Worm (Caenorhabditis elegans) whole organism, L4 larva: ENCODE data around the gene cest-24.

Experiments used
- D1046.2 ChIP-seq: fragments of 200-800 bp; sonication (Bioruptor generic); IDR thresholded peaks from 2 replicates; pipeline ENCODE4 v1.3.6; 2022; ENCODE audit warnings: missing genetic modification characterization, missing compliant biosample characterization
- F10B5.3 ChIP-seq: sonication (generic microtip); optimal IDR thresholded peaks from 2 replicates; lab custom pipeline; 2016; ENCODE audit warnings: mild to moderate bottlenecking, missing genetic modification characterization, missing compliant biosample characterization
- F26F4.8 ChIP-seq: fragments of 200-800 bp; sonication (Bioruptor generic); conservative IDR thresholded peaks from 2 replicates; pipeline ENCODE4 v1.3.6; 2022; ENCODE audit warnings: missing genetic modification characterization, missing compliant biosample characterization
- F44E2.7 ChIP-seq: fragments of 200-800 bp; sonication (Bioruptor generic); IDR thresholded peaks from 2 replicates; pipeline ENCODE4 v2.1.2; 2022; ENCODE audit warnings: missing genetic modification characterization, missing compliant biosample characterization
- T20F7.1 ChIP-seq: fragments of 200-800 bp; sonication (Bioruptor generic); optimal IDR thresholded peaks from 2 replicates; lab custom pipeline; 2018; ENCODE audit warnings: mild to moderate bottlenecking, missing genetic modification characterization, missing compliant biosample characterization
- T26A8.4 ChIP-seq: fragments of 200-800 bp; sonication (Bioruptor generic); IDR thresholded peaks from 2 replicates; pipeline ENCODE4 v1.3.6; 2022; ENCODE audit warnings: missing genetic modification characterization, missing compliant biosample characterization
- Y105C5A.15 ChIP-seq: fragments of 200-800 bp; sonication (Bioruptor generic); IDR thresholded peaks from 2 replicates; pipeline ENCODE4 v1.3.6; 2022; ENCODE audit warnings: missing genetic modification characterization, missing compliant biosample characterization
- Y75B8A.6 ChIP-seq: fragments of 200-800 bp; sonication (Bioruptor generic); IDR thresholded peaks from 2 replicates; pipeline ENCODE4 v1.3.6; 2022; ENCODE audit warnings: missing genetic modification reagents, missing genetic modification characterization, missing compliant biosample characterization
- aha-1 ChIP-seq: fragments of 150-350 bp; peaks from one replicate; lab custom pipeline; 2014; ENCODE audit warnings: missing biosample characterization, missing genetic modification characterization
- arid-1 ChIP-seq: fragments of 200-800 bp; sonication (Bioruptor generic); conservative IDR thresholded peaks from 2 replicates; pipeline ENCODE4 v1.3.6; 2022; ENCODE audit warnings: missing genetic modification reagents, missing genetic modification characterization, missing compliant biosample characterization
- ceh-20 ChIP-seq: fragments of 200-800 bp; sonication (Bioruptor generic); IDR thresholded peaks from 2 replicates; pipeline ENCODE4 v1.3.6; 2022; ENCODE audit warnings: missing genetic modification reagents, missing genetic modification characterization, missing compliant biosample characterization
- ces-1 ChIP-seq: fragments of 150-350 bp; sonication (generic microtip); optimal IDR thresholded peaks from 4 replicates; lab custom pipeline; 2014; ENCODE audit warnings: missing biosample characterization, missing genetic modification reagents, missing genetic modification characterization
- ctbp-1 ChIP-seq: fragments of 200-800 bp; sonication (Bioruptor generic); IDR thresholded peaks from 2 replicates; pipeline ENCODE4 v1.3.6; 2022; ENCODE audit warnings: missing genetic modification reagents, missing genetic modification characterization, missing compliant biosample characterization
- daf-19 ChIP-seq: fragments of 200-800 bp; sonication (Bioruptor generic); conservative IDR thresholded peaks from 2 replicates; pipeline ENCODE4 v1.3.6; 2022; ENCODE audit warnings: missing genetic modification characterization, missing compliant biosample characterization
- dmd-6 ChIP-seq: fragments of 200-800 bp; sonication (Bioruptor generic); IDR thresholded peaks from 2 replicates; pipeline ENCODE4 v1.3.6; 2022; ENCODE audit warnings: missing genetic modification reagents, missing genetic modification characterization, missing compliant biosample characterization
- dmd-9 ChIP-seq: fragments of 200-800 bp; sonication (Bioruptor generic); IDR thresholded peaks from 2 replicates; pipeline ENCODE4 v1.3.6; 2022; ENCODE audit warnings: missing genetic modification reagents, missing genetic modification characterization, missing compliant biosample characterization
- duxl-1 ChIP-seq: sonication (generic microtip); optimal IDR thresholded peaks from 2 replicates; lab custom pipeline; 2016; ENCODE audit warnings: mild to moderate bottlenecking, missing genetic modification characterization, moderate library complexity, missing compliant biosample characterization; ENCODE audit not compliant: poor library complexity
- dve-1 ChIP-seq: sonication (generic microtip); optimal IDR thresholded peaks from 2 replicates; lab custom pipeline; 2017; ENCODE audit warnings: antibody characterized with exemption, mild to moderate bottlenecking, missing genetic modification characterization, missing compliant biosample characterization; ENCODE audit not compliant: insufficient read depth
- egl-43 ChIP-seq: fragments of 200-800 bp; sonication (Bioruptor generic); IDR thresholded peaks from 2 replicates; pipeline ENCODE4 v1.3.6; 2022; ENCODE audit warnings: missing genetic modification reagents, missing genetic modification characterization, missing compliant biosample characterization
- fkh-10 ChIP-seq: fragments of 150-350 bp; optimal IDR thresholded peaks from 2 replicates; lab custom pipeline; 2014; ENCODE audit warnings: missing biosample characterization, missing genetic modification reagents, missing genetic modification characterization
- fos-1 ChIP-seq: fragments of 150-350 bp; optimal IDR thresholded peaks from 2 replicates; lab custom pipeline; 2014; ENCODE audit warnings: missing biosample characterization, missing genetic modification characterization
- gei-8 ChIP-seq: fragments of 200-800 bp; sonication (Bioruptor generic); optimal IDR thresholded peaks from 2 replicates; lab custom pipeline; 2018; ENCODE audit warnings: mild to moderate bottlenecking, missing genetic modification characterization, missing compliant biosample characterization
- hif-1 ChIP-seq, 2 experiments: sonication (generic microtip); optimal IDR thresholded peaks; 2 replicates each; lab custom pipeline; 2016 to 2017; ENCODE audit warnings: missing compliant biosample characterization in 2 of 2, missing genetic modification characterization in 2 of 2, missing genetic modification reagents in 2 of 2, missing genotype in 2 of 2, mild to moderate bottlenecking in 1 of 2
- hlh-11 ChIP-seq: fragments of 200-800 bp; sonication (Bioruptor generic); optimal IDR thresholded peaks from 2 replicates; lab custom pipeline; 2018; ENCODE audit warnings: mild to moderate bottlenecking, missing genetic modification characterization, missing compliant biosample characterization
- hlh-30 ChIP-seq: sonication (generic microtip); optimal IDR thresholded peaks from 2 replicates; lab custom pipeline; 2017; ENCODE audit warnings: antibody characterized with exemption, mild to moderate bottlenecking, missing genetic modification characterization, missing compliant biosample characterization; ENCODE audit not compliant: insufficient read depth
- lim-7 ChIP-seq: fragments of 200-800 bp; sonication (Bioruptor generic); IDR thresholded peaks from 2 replicates; pipeline ENCODE4 v1.3.6; 2022; ENCODE audit warnings: missing genetic modification characterization, missing compliant biosample characterization
- lin-1 ChIP-seq: fragments of 200-800 bp; sonication (Bioruptor generic); IDR thresholded peaks from 2 replicates; pipeline ENCODE4 v1.3.6; 2022; ENCODE audit warnings: missing genetic modification reagents, missing genetic modification characterization, missing compliant biosample characterization
- lin-13 ChIP-seq: fragments of 150-350 bp; optimal IDR thresholded peaks from 2 replicates; lab custom pipeline; 2014; ENCODE audit warnings: missing biosample characterization, missing genetic modification reagents, missing genetic modification characterization
- lin-29 ChIP-seq: fragments of 200-800 bp; sonication (Bioruptor generic); IDR thresholded peaks from 2 replicates; pipeline ENCODE4 v1.3.6; 2022; ENCODE audit warnings: missing genetic modification reagents, missing genetic modification characterization, missing compliant biosample characterization
- lsy-2 ChIP-seq, 2 experiments: fragments of 150-350 bp in 1 of 2; sonication (generic microtip) in 1 of 2; optimal IDR thresholded peaks; 2 replicates each; lab custom pipeline; 2014 to 2017; ENCODE audit warnings: missing biosample characterization in 2 of 2, missing genetic modification characterization in 2 of 2
- madf-9 ChIP-seq: fragments of 200-800 bp; sonication (Bioruptor generic); conservative IDR thresholded peaks from 2 replicates; pipeline ENCODE4 v1.3.6; 2022; ENCODE audit warnings: missing genetic modification reagents, missing genetic modification characterization, missing compliant biosample characterization
- mdl-1 ChIP-seq, 2 experiments: fragments of 150-350 bp in 1 of 2; sonication (generic microtip) in 1 of 2; optimal IDR thresholded peaks; 2 replicates each; lab custom pipeline; 2014 to 2017; ENCODE audit warnings: missing biosample characterization in 2 of 2, missing genetic modification characterization in 2 of 2
- mdt-29 ChIP-seq: fragments of 200-800 bp; sonication (Bioruptor generic); IDR thresholded peaks from 2 replicates; pipeline ENCODE4 v1.3.6; 2022; ENCODE audit warnings: missing genetic modification reagents, missing genetic modification characterization, missing compliant biosample characterization
- mep-1 ChIP-seq: fragments of 150-350 bp; sonication (generic microtip); optimal IDR thresholded peaks from 3 replicates; lab custom pipeline; 2014; ENCODE audit warnings: missing biosample characterization, missing genetic modification characterization
- mxl-3 ChIP-seq: fragments of 200-800 bp; sonication (Bioruptor generic); optimal IDR thresholded peaks from 2 replicates; lab custom pipeline; 2018; ENCODE audit warnings: mild to moderate bottlenecking, missing genetic modification characterization, missing compliant biosample characterization
- nhr-10 ChIP-seq: fragments of 150-350 bp; optimal IDR thresholded peaks from 2 replicates; lab custom pipeline; 2014; ENCODE audit warnings: missing biosample characterization, missing genetic modification characterization
- nhr-102 ChIP-seq: sonication (generic microtip); optimal IDR thresholded peaks from 2 replicates; lab custom pipeline; 2016; ENCODE audit warnings: mild to moderate bottlenecking, missing genetic modification characterization, moderate library complexity, missing compliant biosample characterization
- nhr-111 ChIP-seq: fragments of 200-800 bp; sonication (Bioruptor generic); optimal IDR thresholded peaks from 2 replicates; lab custom pipeline; 2018; ENCODE audit warnings: mild to moderate bottlenecking, missing genetic modification characterization, missing compliant biosample characterization
- nhr-237 ChIP-seq: sonication (generic microtip); optimal IDR thresholded peaks from 2 replicates; lab custom pipeline; 2017; ENCODE audit warnings: missing biosample characterization, missing genetic modification characterization
- nhr-25 ChIP-seq: sonication (generic microtip); optimal IDR thresholded peaks from 2 replicates; lab custom pipeline; 2017; ENCODE audit warnings: missing genetic modification characterization, mild to moderate bottlenecking, missing compliant biosample characterization, antibody characterized with exemption, moderate library complexity, borderline replicate concordance; ENCODE audit not compliant: insufficient read depth
- nhr-28 ChIP-seq: fragments of 150-350 bp; optimal IDR thresholded peaks from 2 replicates; lab custom pipeline; 2014; ENCODE audit warnings: missing biosample characterization, missing genetic modification characterization
- nhr-48 ChIP-seq: sonication (generic microtip); optimal IDR thresholded peaks from 2 replicates; lab custom pipeline; 2016; ENCODE audit warnings: mild to moderate bottlenecking, missing genetic modification characterization, missing compliant biosample characterization
- nhr-6 ChIP-seq: fragments of 150-350 bp; optimal IDR thresholded peaks from 2 replicates; lab custom pipeline; 2014; ENCODE audit warnings: missing biosample characterization, missing genetic modification characterization
- nhr-77 ChIP-seq: fragments of 150-350 bp; optimal IDR thresholded peaks from 2 replicates; lab custom pipeline; 2014; ENCODE audit warnings: missing biosample characterization, missing genetic modification characterization
- rbr-2 ChIP-seq: sonication (generic microtip); optimal IDR thresholded peaks from 2 replicates; lab custom pipeline; 2016; ENCODE audit warnings: missing genotype, missing genetic modification characterization, missing compliant biosample characterization
- skn-1 ChIP-seq: fragments of 150-350 bp; optimal IDR thresholded peaks from 2 replicates; lab custom pipeline; 2014; ENCODE audit warnings: missing biosample characterization, missing genetic modification characterization
- snpc-1.2 ChIP-seq: fragments of 200-800 bp; sonication (Bioruptor generic); IDR thresholded peaks from 2 replicates; pipeline ENCODE4 v1.3.6; 2022; ENCODE audit warnings: missing genetic modification reagents, missing genetic modification characterization, missing compliant biosample characterization
- tag-97 ChIP-seq: fragments of 200-800 bp; sonication (Bioruptor generic); IDR thresholded peaks from 2 replicates; pipeline ENCODE4 v1.3.6; 2022; ENCODE audit warnings: missing genetic modification characterization, missing compliant biosample characterization
- unc-39 ChIP-seq: sonication (generic microtip); optimal IDR thresholded peaks from 2 replicates; lab custom pipeline; 2017; ENCODE audit warnings: missing biosample characterization, missing genetic modification characterization
- vab-7 ChIP-seq: fragments of 200-800 bp; sonication (Bioruptor generic); IDR thresholded peaks from 2 replicates; pipeline ENCODE4 v1.3.6; 2022; ENCODE audit warnings: missing genetic modification reagents, missing genetic modification characterization, missing compliant biosample characterization
- zfp-2 ChIP-seq: sonication (generic microtip); optimal IDR thresholded peaks from 2 replicates; lab custom pipeline; 2016; ENCODE audit warnings: mild to moderate bottlenecking, missing genetic modification characterization, missing compliant biosample characterization

The cest-24 gene

ce11 chrV:6348133-6348532, 31.4 kb downstream of the cest-24 start:
- no peak for TF ChIP-seq arid-1 (GFP tag; lab: Robert Waterston, UW)
- no peak for TF ChIP-seq nhr-6
- no peak for TF ChIP-seq egl-43 (GFP tag; lab: Robert Waterston, UW)
- TF ChIP-seq fos-1 (tag; lab: Kevin White, UChicago) = no peak
- no peak for TF ChIP-seq F10B5.3 (tag; lab: Kevin White, UChicago)
- TF ChIP-seq dmd-9 (GFP tag; lab: Robert Waterston, UW) = no peak
- 0 out of 2 replicates have a peak, but pooled peaks have one; percentile 27 for TF ChIP-seq lim-7 (GFP tag; lab: Robert Waterston, UW)
- no peak for TF ChIP-seq nhr-102 (tag; lab: Kevin White, UChicago)
- no peak for TF ChIP-seq F26F4.8 (GFP tag; lab: Robert Waterston, UW)
- no peak for TF ChIP-seq lsy-2 (tag; optimal IDR thresholded peaks at IDR 0.05; lab: Kevin White, UChicago)
- no peak for TF ChIP-seq gei-8 (GFP tag; lab: Kevin White, UChicago)
- TF ChIP-seq D1046.2 (GFP tag; lab: Robert Waterston, UW) = no peak
- no peak for TF ChIP-seq madf-9
- TF ChIP-seq dve-1 (tag; lab: Kevin White, UChicago) = no peak
- TF ChIP-seq dmd-6 (GFP tag; lab: Robert Waterston, UW) = 0 out of 2 replicates have a peak, but pooled peaks have one; percentile 12
- peak; percentile 46 for TF ChIP-seq mep-1 (tag; lab: Kevin White, UChicago)
- TF ChIP-seq unc-39 (tag; lab: Kevin White, UChicago) = no peak
- no peak for TF ChIP-seq lin-13 (GFP tag; lab: Kevin White, UChicago)
- no peak for TF ChIP-seq vab-7 (GFP tag; lab: Robert Waterston, UW)
- no peak for TF ChIP-seq nhr-77 (tag; lab: Kevin White, UChicago)
- TF ChIP-seq tag-97 (GFP tag; lab: Robert Waterston, UW) = no peak
- no peak for TF ChIP-seq F44E2.7
- TF ChIP-seq ctbp-1 (GFP tag; lab: Robert Waterston, UW) = 0 out of 2 replicates have a peak, but pooled peaks have one; percentile 45
- TF ChIP-seq zfp-2 (tag; lab: Kevin White, UChicago) = no peak
- no peak for TF ChIP-seq nhr-25
- no peak for TF ChIP-seq T26A8.4 (GFP tag; lab: Robert Waterston, UW)
- TF ChIP-seq nhr-48 = no peak
- no peak for TF ChIP-seq ces-1 (GFP tag; lab: Kevin White, UChicago)
- no peak for TF ChIP-seq Y75B8A.6 (GFP tag; lab: Robert Waterston, UW)
- TF ChIP-seq nhr-28 = peak; percentile 35
- no peak for TF ChIP-seq nhr-237 (tag; lab: Kevin White, UChicago)
- TF ChIP-seq lin-1 (GFP tag; lab: Robert Waterston, UW) = no peak
- peak; percentile 24 for TF ChIP-seq hlh-11 (tag; lab: Kevin White, UChicago)
- no peak for TF ChIP-seq rbr-2 (tag; lab: Kevin White, UChicago)
- TF ChIP-seq lin-29 (GFP tag; lab: Robert Waterston, UW) = no peak
- no peak for TF ChIP-seq mdt-29 (GFP tag; lab: Robert Waterston, UW)
- TF ChIP-seq T20F7.1 (GFP tag; lab: Kevin White, UChicago) = no peak
- peak; percentile 90 for TF ChIP-seq aha-1 (tag; lab: Kevin White, UChicago)
- TF ChIP-seq nhr-111 (GFP tag; lab: Kevin White, UChicago) = no peak
- TF ChIP-seq ceh-20 (GFP tag; lab: Robert Waterston, UW) = peak; percentile 25; the same call in 1 of the 2 replicates
- no peak for TF ChIP-seq nhr-10 (tag; lab: Kevin White, UChicago)
- TF ChIP-seq skn-1 (tag; lab: Kevin White, UChicago) = no peak
- no peak for TF ChIP-seq snpc-1.2 (GFP tag; lab: Robert Waterston, UW)
- no peak for TF ChIP-seq Y105C5A.15
- no peak for TF ChIP-seq daf-19 (GFP tag; lab: Robert Waterston, UW)
- peak in 1 of 2 experiments; percentile 14 for TF ChIP-seq hif-1 (tag; optimal IDR thresholded peaks at IDR 0.05; lab: Kevin White, UChicago)
- no peak for TF ChIP-seq fkh-10
- no peak for TF ChIP-seq duxl-1
- peak; percentile 12 to 87 for TF ChIP-seq mdl-1 (tag; optimal IDR thresholded peaks at IDR 0.05; lab: Kevin White, UChicago)
- peak; percentile 64 for TF ChIP-seq mxl-3 (GFP tag; lab: Kevin White, UChicago)
- TF ChIP-seq hlh-30 (tag; lab: Kevin White, UChicago) = peak; percentile 94
